Worm (Caenorhabditis elegans) whole organism, late embryonic: ENCODE results near the gene F54B8.4.

Experiments
- K09A11.1 ChIP-seq: sonication (generic microtip); optimal IDR thresholded peaks from 2 replicates; lab custom pipeline; 2017; ENCODE audit warnings: antibody characterized with exemption, mild to moderate bottlenecking, missing genetic modification characterization, missing compliant biosample characterization; ENCODE audit not compliant: insufficient read depth
- ama-1 ChIP-seq: fragments of 150-350 bp; optimal IDR thresholded peaks from 2 replicates; lab custom pipeline; 2014
- ceh-6 ChIP-seq: fragments of 200-800 bp; sonication (Bioruptor generic); optimal IDR thresholded peaks from 2 replicates; lab custom pipeline; 2018; ENCODE audit warnings: mild to moderate bottlenecking, missing genetic modification characterization, missing compliant biosample characterization
- hlh-30 ChIP-seq: sonication (generic microtip); optimal IDR thresholded peaks from 2 replicates; lab custom pipeline; 2017; ENCODE audit warnings: antibody characterized with exemption, missing genetic modification characterization, missing compliant biosample characterization; ENCODE audit not compliant: insufficient read depth
- lin-11 ChIP-seq: fragments of 200-800 bp; sonication (Bioruptor generic); optimal IDR thresholded peaks from 2 replicates; lab custom pipeline; 2018; ENCODE audit warnings: mild to moderate bottlenecking, missing genetic modification characterization, missing compliant biosample characterization
- pag-3 ChIP-seq: sonication (generic microtip); optimal IDR thresholded peaks from 2 replicates; lab custom pipeline; 2016; ENCODE audit warnings: missing compliant biosample characterization, missing genetic modification characterization, borderline replicate concordance
- pat-9 ChIP-seq: fragments of 200-800 bp; sonication (Bioruptor generic); optimal IDR thresholded peaks from 2 replicates; lab custom pipeline; 2018; ENCODE audit warnings: mild to moderate bottlenecking, missing genetic modification characterization, moderate library complexity, missing compliant biosample characterization

DNA sequence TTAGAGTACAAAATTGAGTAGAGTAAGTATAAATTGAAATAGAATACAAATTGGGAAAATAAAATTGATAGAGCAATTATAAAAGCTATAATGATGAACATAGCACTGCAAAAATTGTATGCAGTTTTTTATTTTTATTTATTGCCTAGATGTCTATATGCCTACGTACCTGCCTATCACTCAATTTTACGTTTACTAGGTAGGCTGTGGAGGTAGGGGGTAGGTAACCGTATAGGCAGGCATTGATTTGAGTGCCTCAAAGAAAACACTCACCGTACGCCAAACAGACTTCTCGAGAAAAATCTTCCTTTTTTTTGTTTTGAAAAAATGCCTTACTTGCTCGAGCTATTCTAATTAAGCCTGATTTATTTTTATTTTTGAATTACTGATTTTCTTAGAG lies 15.4 kb downstream of the F54B8.4 start, which contains the start of gene srbc-56:
- TF ChIP-seq lin-11 (tag; lab: Kevin White, UChicago) (no peak), ama-1 (lab: Kevin White, UChicago) (no peak), hlh-30 (tag; lab: Kevin White, UChicago) (no peak), pat-9 (tag; lab: Kevin White, UChicago) (no peak), ceh-6 (GFP tag; lab: Kevin White, UChicago) (no peak), K09A11.1 (tag; lab: Kevin White, UChicago) (no peak), pag-3 (no peak)
